Fruit fly (Drosophila melanogaster) whole organism, pupa: ENCODE measurements around the gene CG8319.

Experiments used
- CG10348 ChIP-seq: fragments of 200-800 bp; sonication (Bioruptor generic); IDR thresholded peaks from 2 replicates; pipeline ENCODE4 v1.3.6; 2022; ENCODE audit warnings: missing biosample characterization, missing genetic modification characterization
- CG12605 ChIP-seq: fragments of 200-800 bp; sonication (Bioruptor generic); IDR thresholded peaks from 2 replicates; pipeline ENCODE4 v1.3.6; 2022; ENCODE audit warnings: missing biosample characterization, missing genetic modification characterization
- CG13204 ChIP-seq: fragments of 200-800 bp; sonication (Bioruptor generic); optimal IDR thresholded peaks from 2 replicates; lab custom pipeline; 2018; ENCODE audit warnings: missing biosample characterization, mild to moderate bottlenecking, missing genetic modification characterization, moderate library complexity
- CG14655 ChIP-seq: fragments of 200-800 bp; sonication (Bioruptor generic); optimal IDR thresholded peaks from 3 replicates; lab custom pipeline; 2017; ENCODE audit warnings: mild to moderate bottlenecking, missing biosample characterization, missing genetic modification reagents, missing genetic modification characterization
- CG15710 ChIP-seq: fragments of 200-800 bp; sonication (Bioruptor generic); optimal IDR thresholded peaks from 2 replicates; lab custom pipeline; 2018; ENCODE audit warnings: missing biosample characterization, mild to moderate bottlenecking, missing genetic modification characterization, moderate library complexity
- CG17806 ChIP-seq: fragments of 200-800 bp; sonication (Bioruptor generic); optimal IDR thresholded peaks from 2 replicates; lab custom pipeline; 2018; ENCODE audit warnings: missing biosample characterization, mild to moderate bottlenecking, missing genetic modification characterization, moderate library complexity
- CG32121 ChIP-seq: fragments of 200-800 bp; sonication (Bioruptor generic); IDR thresholded peaks from 2 replicates; pipeline ENCODE4 v1.3.6; 2022; ENCODE audit warnings: missing biosample characterization, missing genetic modification characterization
- CG34367 ChIP-seq: fragments of 200-800 bp; sonication (Bioruptor generic); optimal IDR thresholded peaks from 2 replicates; lab custom pipeline; 2018; ENCODE audit warnings: missing biosample characterization, mild to moderate bottlenecking, missing genetic modification characterization
- CG4496 ChIP-seq: fragments of 200-800 bp; sonication (Bioruptor generic); IDR thresholded peaks from 3 replicates; pipeline ENCODE4 v1.3.6; 2022; ENCODE audit warnings: missing biosample characterization, missing genetic modification characterization
- CG8159 ChIP-seq: fragments of 200-800 bp; sonication (Bioruptor generic); optimal IDR thresholded peaks from 3 replicates; lab custom pipeline; 2018; ENCODE audit warnings: missing biosample characterization, mild to moderate bottlenecking, missing genetic modification characterization, moderate library complexity
- CG8301 ChIP-seq: fragments of 200-800 bp; sonication (Bioruptor generic); optimal IDR thresholded peaks from 2 replicates; lab custom pipeline; 2018; ENCODE audit warnings: missing biosample characterization, mild to moderate bottlenecking, missing genetic modification characterization
- CG9948 ChIP-seq: fragments of 200-800 bp; sonication (Bioruptor generic); optimal IDR thresholded peaks from 2 replicates; lab custom pipeline; 2018; ENCODE audit warnings: missing biosample characterization, mild to moderate bottlenecking, missing genetic modification characterization, moderate library complexity
- D1 ChIP-seq: fragments of 200-800 bp; sonication (Bioruptor generic); optimal IDR thresholded peaks from 2 replicates; lab custom pipeline; 2018; ENCODE audit warnings: missing biosample characterization, mild to moderate bottlenecking, missing genetic modification characterization, moderate library complexity
- EcR ChIP-seq: fragments of 200-800 bp; sonication (Bioruptor generic); optimal IDR thresholded peaks from 3 replicates; lab custom pipeline; 2019; ENCODE audit warnings: missing biosample characterization, missing genetic modification characterization, mild to moderate bottlenecking, moderate library complexity, missing genetic modification reagents
- Ets98B ChIP-seq: fragments of 200-800 bp; sonication (Bioruptor generic); IDR thresholded peaks from 2 replicates; pipeline ENCODE4 v1.3.6; 2022; ENCODE audit warnings: missing biosample characterization, missing genetic modification characterization
- Pif1A ChIP-seq: fragments of 200-800 bp; sonication (Bioruptor generic); optimal IDR thresholded peaks from 3 replicates; lab custom pipeline; 2016; ENCODE audit warnings: missing biosample characterization, missing genetic modification characterization
- Pif1B ChIP-seq: fragments of 200-800 bp; sonication (Bioruptor generic); optimal IDR thresholded peaks from 3 replicates; lab custom pipeline; 2016; ENCODE audit warnings: missing biosample characterization, missing genetic modification characterization
- Snoo ChIP-seq: fragments of 200-800 bp; sonication (Bioruptor generic); optimal IDR thresholded peaks from 3 replicates; lab custom pipeline; 2017; ENCODE audit warnings: missing biosample characterization, mild to moderate bottlenecking, missing genetic modification characterization, inconsistent platforms
- fd96Ca ChIP-seq: fragments of 200-800 bp; sonication (Bioruptor generic); IDR thresholded peaks from 3 replicates; pipeline ENCODE4 v1.3.6; 2022; ENCODE audit warnings: missing biosample characterization, missing genetic modification characterization
- gl ChIP-seq: fragments of 200-800 bp; sonication (Bioruptor generic); optimal IDR thresholded peaks from 2 replicates; lab custom pipeline; 2018; ENCODE audit warnings: missing biosample characterization, mild to moderate bottlenecking, missing genetic modification characterization
- rn ChIP-seq: fragments of 200-800 bp; sonication (Bioruptor generic); IDR thresholded peaks from 2 replicates; pipeline ENCODE4 v1.3.6; 2022; ENCODE audit warnings: missing biosample characterization, missing genetic modification characterization

Gene CG8319

dm6 chr3R:9594839-9595238 lies 32.3 kb upstream of the CG8319 start:
- TF ChIP-seq D1 (no peak), CG14655 (GFP tag; lab: Kevin White, UChicago) (no peak), CG15710 (tag; lab: Kevin White, UChicago) (no peak), CG32121 (GFP tag; lab: Robert Waterston, UW) (peak; percentile 24; the same call in 1 of the 2 replicates), Pif1A (no peak), CG10348 (no peak), CG4496 (GFP tag; lab: Robert Waterston, UW) (no peak), CG8301 (tag; lab: Kevin White, UChicago) (no peak), CG13204 (GFP tag; lab: Kevin White, UChicago) (no peak), gl (tag; lab: Kevin White, UChicago) (no peak), Snoo (tag; lab: Kevin White, UChicago) (no peak), EcR (GFP tag; lab: Kevin White, UChicago) (no peak), CG34367 (tag; lab: Kevin White, UChicago) (no peak), fd96Ca (GFP tag; lab: Robert Waterston, UW) (peak; percentile 66; the same call in 1 of the 3 replicates), Pif1B (GFP tag; lab: Kevin White, UChicago) (no peak), CG9948 (tag; lab: Kevin White, UChicago) (no peak), Ets98B (GFP tag; lab: Robert Waterston, UW) (no peak; the same call in 1 of the 2 replicates), CG8159 (no peak), CG12605 (GFP tag; lab: Robert Waterston, UW) (peak; percentile 19; the same call in 1 of the 2 replicates), CG17806 (tag; lab: Kevin White, UChicago) (no peak), rn (GFP tag; lab: Robert Waterston, UW) (0 out of 2 replicates have a peak, but pooled peaks have one; percentile 29)

- TF ChIP-seq gl (tag; lab: Kevin White, UChicago) (no peak), Snoo (tag; lab: Kevin White, UChicago) (no peak), CG8159 (no peak), Pif1A (no peak), CG10348 (no peak), CG8301 (tag; lab: Kevin White, UChicago) (no peak), CG9948 (tag; lab: Kevin White, UChicago) (no peak), CG17806 (tag; lab: Kevin White, UChicago) (no peak)
Observed at dm6 chr3R:9595681-9596357, 31.3 kb upstream of the CG8319 start.

dm6 chr3R:9596615-9597014 lies 30.5 kb upstream of the CG8319 start:
- TF ChIP-seq gl (tag; lab: Kevin White, UChicago) (no peak), CG4496 (GFP tag; lab: Robert Waterston, UW) (no peak), CG12605 (GFP tag; lab: Robert Waterston, UW) (no peak), Snoo (tag; lab: Kevin White, UChicago) (no peak), rn (GFP tag; lab: Robert Waterston, UW) (no peak), CG17806 (tag; lab: Kevin White, UChicago) (no peak), CG10348 (no peak), CG14655 (GFP tag; lab: Kevin White, UChicago) (no peak), Pif1B (GFP tag; lab: Kevin White, UChicago) (no peak)

- TF ChIP-seq CG8301 (tag; lab: Kevin White, UChicago): peak; percentile 94
- peak; percentile 27 for TF ChIP-seq Snoo (tag; lab: Kevin White, UChicago)
- TF ChIP-seq EcR (GFP tag; lab: Kevin White, UChicago): no peak
- peak; percentile 75 for TF ChIP-seq CG9948 (tag; lab: Kevin White, UChicago)
- peak; percentile 47 for TF ChIP-seq CG34367 (tag; lab: Kevin White, UChicago)
- TF ChIP-seq gl (tag; lab: Kevin White, UChicago): peak; percentile 6
- peak; percentile 92 for TF ChIP-seq CG14655 (GFP tag; lab: Kevin White, UChicago)
- peak; percentile 67 for TF ChIP-seq CG8159
- TF ChIP-seq CG4496 (GFP tag; lab: Robert Waterston, UW): peak; percentile 82
- TF ChIP-seq rn (GFP tag; lab: Robert Waterston, UW): peak; percentile 38; the same call in 1 of the 2 replicates
- peak; percentile 68 for TF ChIP-seq Ets98B (GFP tag; lab: Robert Waterston, UW)
- peak; percentile 73 for TF ChIP-seq CG12605 (GFP tag; lab: Robert Waterston, UW)
- peak; percentile 48; the same call in 1 of the 2 replicates for TF ChIP-seq CG10348
- peak; percentile 76 for TF ChIP-seq CG32121 (GFP tag; lab: Robert Waterston, UW)
- peak; percentile 6 for TF ChIP-seq CG13204 (GFP tag; lab: Kevin White, UChicago)
- peak; percentile 75 for TF ChIP-seq CG17806 (tag; lab: Kevin White, UChicago)
- TF ChIP-seq Pif1B (GFP tag; lab: Kevin White, UChicago): peak; percentile 77
- peak; percentile 20 for TF ChIP-seq D1
- peak; percentile 58 for TF ChIP-seq CG15710 (tag; lab: Kevin White, UChicago)
- peak; percentile 87 for TF ChIP-seq fd96Ca (GFP tag; lab: Robert Waterston, UW)
- peak; percentile 85 for TF ChIP-seq Pif1A
- TF ChIP-seq, all 21 proteins: peak for 20
Observed at dm6 chr3R:9598099-9598498, 29.0 kb upstream of the CG8319 start.

DNA sequence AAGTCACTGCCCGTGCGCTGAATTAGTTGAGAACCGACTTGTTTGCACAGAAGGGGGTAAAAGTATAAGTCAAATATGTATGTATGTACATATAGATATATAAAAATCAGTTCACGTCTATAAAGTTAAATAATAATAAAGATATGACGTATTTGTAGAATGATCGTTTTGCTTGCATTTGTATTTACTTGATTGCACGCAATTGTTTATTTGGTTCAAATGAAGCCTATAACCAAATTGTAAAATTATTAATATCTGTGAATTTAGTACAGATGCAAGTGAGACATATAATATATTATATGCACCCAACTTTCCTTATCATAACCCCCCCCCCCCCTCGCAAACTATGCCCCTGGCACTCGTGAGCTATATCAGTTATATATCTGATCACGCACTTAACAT lies 26.6 kb upstream of the CG8319 start:
- TF ChIP-seq CG9948 (tag; lab: Kevin White, UChicago): peak; percentile 6
- TF ChIP-seq D1: no peak
- peak; percentile 27 for TF ChIP-seq CG8301 (tag; lab: Kevin White, UChicago)
- no peak for TF ChIP-seq rn (GFP tag; lab: Robert Waterston, UW)
- peak; percentile 40 for TF ChIP-seq Ets98B (GFP tag; lab: Robert Waterston, UW)
- TF ChIP-seq CG4496 (GFP tag; lab: Robert Waterston, UW): peak; percentile 51; the same call in 2 of the 3 replicates
- peak; percentile 25 for TF ChIP-seq CG14655 (GFP tag; lab: Kevin White, UChicago)
- TF ChIP-seq Pif1B (GFP tag; lab: Kevin White, UChicago): peak; percentile 31
- peak; percentile 40 for TF ChIP-seq CG15710 (tag; lab: Kevin White, UChicago)
- no peak for TF ChIP-seq CG32121 (GFP tag; lab: Robert Waterston, UW)
- peak; percentile 22 for TF ChIP-seq gl (tag; lab: Kevin White, UChicago)
- TF ChIP-seq Pif1A: peak; percentile 45
- peak; percentile 61 for TF ChIP-seq CG8159
- TF ChIP-seq CG17806 (tag; lab: Kevin White, UChicago): peak; percentile 45
